Worm (Caenorhabditis elegans) whole organism, early embryonic: Measurements from ENCODE around the gene C44C10.15.

ENCODE experiments used
- F13C5.2 ChIP-seq: sonication (generic microtip); optimal IDR thresholded peaks from 2 replicates; lab custom pipeline; 2017; ENCODE audit warnings: mild to moderate bottlenecking, missing genetic modification characterization, inconsistent platforms, missing compliant biosample characterization
- aly-1 ChIP-seq: sonication (generic microtip); optimal IDR thresholded peaks from 2 replicates; lab custom pipeline; 2016; ENCODE audit warnings: missing genetic modification characterization, missing compliant biosample characterization
- ama-1 ChIP-seq: fragments of 150-350 bp; optimal IDR thresholded peaks from 2 replicates; lab custom pipeline; 2014
- ceh-13 ChIP-seq: fragments of 200-800 bp; sonication (Bioruptor generic); optimal IDR thresholded peaks from 2 replicates; lab custom pipeline; 2018; ENCODE audit warnings: mild to moderate bottlenecking, missing genetic modification characterization, missing compliant biosample characterization
- ceh-36 ChIP-seq: sonication (generic microtip); optimal IDR thresholded peaks from 2 replicates; lab custom pipeline; 2016; ENCODE audit warnings: missing genetic modification characterization, inconsistent platforms, missing compliant biosample characterization
- ets-7 ChIP-seq: sonication (generic microtip); optimal IDR thresholded peaks from 2 replicates; lab custom pipeline; 2016; ENCODE audit warnings: missing genotype, missing genetic modification characterization, missing compliant biosample characterization
- flt-1 ChIP-seq: fragments of 200-800 bp; sonication (Bioruptor generic); IDR thresholded peaks from 2 replicates; pipeline ENCODE4 v1.3.6; 2022; ENCODE audit warnings: missing genetic modification characterization, missing compliant biosample characterization
- hmbx-1 ChIP-seq: sonication (generic microtip); optimal IDR thresholded peaks from 2 replicates; lab custom pipeline; 2016; ENCODE audit warnings: mild to moderate bottlenecking, missing genetic modification characterization, missing compliant biosample characterization
- pes-1 ChIP-seq: fragments of 200-800 bp; sonication (Bioruptor generic); IDR thresholded peaks from 2 replicates; pipeline ENCODE4 v1.3.6; 2022; ENCODE audit warnings: missing genetic modification reagents, missing genetic modification characterization, missing compliant biosample characterization

- no peak for TF ChIP-seq ama-1 (lab: Kevin White, UChicago)
- no peak for TF ChIP-seq ets-7 (tag; lab: Kevin White, UChicago)
- TF ChIP-seq aly-1 (tag; lab: Kevin White, UChicago) = no peak
- no peak for TF ChIP-seq flt-1
- TF ChIP-seq ceh-13 (GFP tag; lab: Kevin White, UChicago) = no peak
- no peak for TF ChIP-seq F13C5.2
- TF ChIP-seq pes-1 (GFP tag; lab: Robert Waterston, UW) = no peak
- TF ChIP-seq hmbx-1 (tag; lab: Kevin White, UChicago) = no peak
- no peak for TF ChIP-seq ceh-36 (tag; lab: Kevin White, UChicago)
Observed at ce11 chrX:11675573-11675972, 24.6 kb downstream of the C44C10.15 start.
